Fruit fly (Drosophila melanogaster): ENCODE measurements around the gene CG14275.

Gene CG14275

DNA sequence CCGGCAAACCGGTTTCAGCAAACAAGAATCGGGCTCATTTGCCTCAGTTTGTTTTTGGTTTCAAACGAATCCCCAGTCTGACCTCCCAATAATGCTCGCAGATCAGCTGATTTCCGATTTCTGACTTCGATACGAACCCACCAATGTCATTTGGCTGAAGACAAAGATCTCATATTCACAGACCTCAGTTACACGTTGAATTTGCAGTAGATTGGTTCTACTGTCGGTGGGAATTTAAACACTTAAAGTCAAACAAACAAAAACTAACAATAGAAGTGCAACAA, at the start of gene CG14275:
TSS of gene CG14275 (plus strand) at position 185 of the 284 bp plus-strand sequence.
- no peak for TF ChIP-seq CG4496 (GFP tag; IDR thresholded peaks at IDR 0.05)
- no peak for TF ChIP-seq EcR (GFP tag; optimal IDR thresholded peaks at IDR 0.05)
- TF ChIP-seq CG9948 (tag; optimal IDR thresholded peaks at IDR 0.05): no peak
- no peak for TF ChIP-seq CG14655 (GFP tag; optimal IDR thresholded peaks at IDR 0.05)
- TF ChIP-seq CG32121 (GFP tag; IDR thresholded peaks at IDR 0.05): no peak
- no peak for TF ChIP-seq gl (tag; optimal IDR thresholded peaks at IDR 0.05)
- TF ChIP-seq Ets98B (GFP tag; IDR thresholded peaks at IDR 0.05): no peak
- no peak for TF ChIP-seq Pif1A (GFP tag; optimal IDR thresholded peaks at IDR 0.05)
- TF ChIP-seq CG8159 (tag; optimal IDR thresholded peaks at IDR 0.05): no peak
- no peak for TF ChIP-seq Pif1B (GFP tag; optimal IDR thresholded peaks at IDR 0.05)
- no peak for TF ChIP-seq rn (GFP tag; IDR thresholded peaks at IDR 0.05)
- TF ChIP-seq CG15710 (tag; optimal IDR thresholded peaks at IDR 0.05): no peak

DNA sequence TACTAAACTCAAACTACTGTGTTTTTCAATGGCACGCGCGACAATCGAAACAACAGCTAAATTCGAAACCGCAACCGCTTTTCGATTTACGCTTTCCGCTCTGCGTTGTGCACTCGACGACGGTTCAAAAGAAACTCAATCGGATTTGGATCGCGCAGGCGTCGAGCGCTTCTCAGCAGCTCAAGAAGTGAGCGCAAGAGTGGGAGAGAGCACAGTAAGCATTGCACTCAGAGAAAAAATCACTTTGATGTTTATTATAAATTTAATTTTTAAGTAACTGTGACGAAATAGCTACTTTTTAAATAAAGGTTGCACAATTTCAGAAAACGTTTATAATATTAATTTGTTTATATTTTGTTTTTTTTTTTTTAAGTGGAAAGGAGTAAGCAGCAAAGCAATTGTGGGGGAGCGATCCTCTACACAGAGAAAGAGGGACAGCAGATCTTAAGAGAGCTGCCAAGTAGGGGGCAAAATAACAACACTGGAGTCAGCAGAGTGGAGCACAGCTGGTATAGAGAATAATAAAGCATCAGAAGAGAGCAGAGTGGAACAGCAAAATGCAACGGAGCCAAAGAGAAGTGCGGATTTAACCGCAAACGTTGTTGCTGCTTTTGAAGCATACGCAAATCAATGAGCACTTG, 49.6 kb upstream of the CG14275 start:
- TF ChIP-seq CG4496 (GFP tag; IDR thresholded peaks at IDR 0.05): peak; percentile 99
- TF ChIP-seq Pif1A (GFP tag; optimal IDR thresholded peaks at IDR 0.05): peak; percentile 99
- peak; percentile 98 for TF ChIP-seq CG8159 (tag; optimal IDR thresholded peaks at IDR 0.05)
- TF ChIP-seq gl (tag; optimal IDR thresholded peaks at IDR 0.05): peak; percentile 93
- peak; percentile 99 for TF ChIP-seq CG17806 (tag; optimal IDR thresholded peaks at IDR 0.05)
- TF ChIP-seq CG9948 (tag; optimal IDR thresholded peaks at IDR 0.05): peak; percentile 98
- peak; percentile 81 for TF ChIP-seq EcR (GFP tag; optimal IDR thresholded peaks at IDR 0.05)
- peak; percentile 99 for TF ChIP-seq Ets98B (GFP tag; IDR thresholded peaks at IDR 0.05)
- TF ChIP-seq CG12605 (GFP tag; IDR thresholded peaks at IDR 0.05): peak; percentile 100
- peak; percentile 98 for TF ChIP-seq CG8301 (tag; optimal IDR thresholded peaks at IDR 0.05)
- peak; percentile 97 for TF ChIP-seq CG34367 (tag; optimal IDR thresholded peaks at IDR 0.05)
- TF ChIP-seq Snoo (tag; optimal IDR thresholded peaks at IDR 0.05): peak; percentile 99
- peak; percentile 92 for TF ChIP-seq CG13204 (GFP tag; optimal IDR thresholded peaks at IDR 0.05)
- TF ChIP-seq fd96Ca (GFP tag; IDR thresholded peaks at IDR 0.05): peak; percentile 98
- TF ChIP-seq rn (GFP tag; IDR thresholded peaks at IDR 0.05): peak; percentile 99
- TF ChIP-seq CG14655 (GFP tag; optimal IDR thresholded peaks at IDR 0.05): peak; percentile 99
- peak; percentile 93 for TF ChIP-seq CG10348 (GFP tag; IDR thresholded peaks at IDR 0.05)
- TF ChIP-seq Pif1B (GFP tag; optimal IDR thresholded peaks at IDR 0.05): peak; percentile 100
- peak; percentile 98 for TF ChIP-seq D1 (tag; optimal IDR thresholded peaks at IDR 0.05)
- peak; percentile 100 for TF ChIP-seq CG32121 (GFP tag; IDR thresholded peaks at IDR 0.05)
- peak; percentile 98 for TF ChIP-seq CG15710 (tag; optimal IDR thresholded peaks at IDR 0.05)

DNA sequence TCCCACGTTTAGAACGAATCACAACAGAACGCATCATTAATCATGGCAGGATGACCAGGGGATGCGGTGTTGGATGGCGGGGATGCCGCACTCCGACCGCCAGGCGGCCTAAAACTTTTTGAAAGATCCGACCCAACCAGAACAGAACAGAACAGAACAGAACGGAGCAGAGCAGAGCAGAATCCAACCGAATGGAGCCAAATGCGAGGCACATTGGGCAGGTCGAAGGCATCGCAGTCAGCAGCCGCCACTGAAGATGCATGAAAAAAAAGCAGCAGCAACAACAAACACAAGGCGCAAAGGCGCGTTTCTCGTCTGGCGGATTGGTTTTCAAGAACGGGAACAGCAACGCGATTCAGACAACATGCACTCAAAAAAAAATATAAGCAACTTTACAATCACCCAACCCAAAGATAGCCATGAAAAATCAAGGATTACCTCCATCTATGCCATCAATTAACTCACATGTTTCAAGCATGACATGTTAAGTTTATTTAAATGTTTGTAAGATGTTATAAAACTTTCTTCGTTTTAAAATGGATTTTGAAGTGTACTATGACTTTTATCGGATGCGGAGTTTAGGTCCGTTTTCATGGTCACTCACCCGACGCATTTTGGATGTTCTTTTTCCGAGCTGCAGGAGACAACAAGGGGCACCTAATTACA, 47.7 kb upstream of the CG14275 start:
- TF ChIP-seq CG8301 (tag; optimal IDR thresholded peaks at IDR 0.05) (peak; percentile 91), CG34367 (tag; optimal IDR thresholded peaks at IDR 0.05) (peak; percentile 93), Snoo (tag; optimal IDR thresholded peaks at IDR 0.05) (peak; percentile 92), Pif1A (GFP tag; optimal IDR thresholded peaks at IDR 0.05) (peak; percentile 92), Pif1B (GFP tag; optimal IDR thresholded peaks at IDR 0.05) (peak; percentile 92), Ets98B (GFP tag; IDR thresholded peaks at IDR 0.05) (peak; percentile 77), D1 (tag; optimal IDR thresholded peaks at IDR 0.05) (peak; percentile 66), CG17806 (tag; optimal IDR thresholded peaks at IDR 0.05) (peak; percentile 94), gl (tag; optimal IDR thresholded peaks at IDR 0.05) (peak; percentile 88), EcR (GFP tag; optimal IDR thresholded peaks at IDR 0.05) (peak; percentile 72), CG14655 (GFP tag; optimal IDR thresholded peaks at IDR 0.05) (peak; percentile 94), CG32121 (GFP tag; IDR thresholded peaks at IDR 0.05) (no peak), CG12605 (GFP tag; IDR thresholded peaks at IDR 0.05) (peak; percentile 77; the same call in 1 of the 2 replicates), CG4496 (GFP tag; IDR thresholded peaks at IDR 0.05) (peak; percentile 86), fd96Ca (GFP tag; IDR thresholded peaks at IDR 0.05) (peak; percentile 85), CG9948 (tag; optimal IDR thresholded peaks at IDR 0.05) (peak; percentile 92), rn (GFP tag; IDR thresholded peaks at IDR 0.05) (peak; percentile 60; the same call in 1 of the 2 replicates), CG15710 (tag; optimal IDR thresholded peaks at IDR 0.05) (peak; percentile 91), CG10348 (GFP tag; IDR thresholded peaks at IDR 0.05) (no peak), CG13204 (GFP tag; optimal IDR thresholded peaks at IDR 0.05) (peak; percentile 82), CG8159 (tag; optimal IDR thresholded peaks at IDR 0.05) (peak; percentile 93)

DNA sequence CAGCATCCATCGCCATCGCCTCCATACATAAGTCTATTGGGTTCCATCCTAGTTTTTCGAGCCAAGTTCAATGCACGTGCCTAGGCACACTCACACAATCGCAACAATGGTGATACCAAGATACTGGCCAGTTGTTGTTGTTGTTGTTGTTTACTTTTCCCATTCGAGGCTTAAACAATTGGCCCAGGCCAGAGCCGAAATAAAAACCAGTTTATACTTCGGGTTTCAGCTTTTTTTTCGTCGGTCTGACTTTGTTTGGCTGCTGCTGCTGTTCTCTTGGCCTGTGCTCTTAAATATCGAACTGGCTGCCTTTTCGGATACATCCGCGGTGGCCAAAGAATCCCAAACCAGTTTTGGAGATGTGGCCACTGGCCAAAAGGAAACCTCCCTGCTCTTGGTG, 47.0 kb upstream of the CG14275 start:
- peak; percentile 90 for TF ChIP-seq EcR (GFP tag; optimal IDR thresholded peaks at IDR 0.05)
- TF ChIP-seq CG4496 (GFP tag; IDR thresholded peaks at IDR 0.05): no peak

DNA sequence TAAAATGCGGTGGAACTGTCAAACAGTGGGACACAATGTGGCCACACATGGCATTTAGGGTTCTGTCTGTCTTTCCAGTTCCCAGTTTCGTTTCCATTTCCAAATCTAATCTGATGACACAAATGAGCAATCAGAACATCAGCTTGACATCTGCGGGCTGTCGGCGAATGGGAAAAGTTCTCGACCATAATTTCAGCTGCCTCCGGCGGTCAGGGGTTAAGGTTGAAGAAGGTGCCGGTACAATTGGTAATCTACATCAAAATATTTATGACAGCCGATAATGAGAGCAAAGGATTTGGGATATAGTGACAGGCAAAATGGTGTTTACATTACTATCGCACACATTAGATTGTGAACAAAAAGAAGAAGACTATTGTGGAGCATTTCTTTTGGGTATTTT, 45.4 kb upstream of the CG14275 start:
- TF ChIP-seq EcR (GFP tag; optimal IDR thresholded peaks at IDR 0.05) (no peak), CG32121 (GFP tag; IDR thresholded peaks at IDR 0.05) (no peak)

DNA sequence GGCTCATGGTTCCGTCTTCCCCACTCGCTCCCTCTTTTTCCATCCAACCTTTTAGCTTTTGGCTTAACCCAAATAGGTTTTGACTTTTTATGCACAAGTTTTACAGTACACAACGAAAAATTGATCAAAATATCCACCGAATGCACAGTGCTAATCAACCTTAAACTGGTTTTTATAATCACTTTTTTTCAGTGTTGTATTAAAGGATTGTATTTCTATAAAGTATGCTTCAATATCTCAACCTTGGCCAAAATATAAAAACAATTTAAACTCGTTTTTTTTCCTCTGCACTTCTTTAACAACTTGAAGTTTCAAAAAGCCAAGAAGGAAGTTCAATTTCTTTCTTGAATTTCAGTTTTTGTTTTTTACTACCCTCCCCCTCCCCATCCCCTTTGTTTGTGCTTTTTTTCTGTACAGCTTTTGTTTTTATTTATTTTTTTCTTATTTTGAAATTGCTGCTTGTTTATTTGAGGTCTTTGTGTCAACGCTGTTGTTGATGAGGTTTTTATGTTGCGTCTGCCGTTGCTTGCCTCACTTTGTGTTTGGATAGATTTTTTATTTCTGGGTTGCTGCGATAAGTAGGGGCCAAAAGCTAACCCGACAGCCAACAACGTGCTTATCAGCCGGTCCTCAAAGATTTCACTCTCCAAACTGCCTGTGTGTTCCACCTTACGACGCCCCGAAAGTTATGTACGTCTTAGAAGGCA, 42.2 kb upstream of the CG14275 start:
- TF ChIP-seq gl (tag; optimal IDR thresholded peaks at IDR 0.05): no peak
- TF ChIP-seq Ets98B (GFP tag; IDR thresholded peaks at IDR 0.05): no peak
- TF ChIP-seq CG15710 (tag; optimal IDR thresholded peaks at IDR 0.05): no peak
- TF ChIP-seq CG34367 (tag; optimal IDR thresholded peaks at IDR 0.05): no peak

Measured in whole organism, pupa.